Fruit fly (Drosophila melanogaster) whole organism, embryonic: Measurements from ENCODE around the gene CG12020.

Experiments
- Antp ChIP-seq: fragments of 200-800 bp; sonication (Bioruptor generic); optimal IDR thresholded peaks from 3 replicates; lab custom pipeline; 2016; ENCODE audit warnings: missing biosample characterization, missing genetic modification characterization
- BtbVII ChIP-seq: fragments of 200-800 bp; sonication (Bioruptor generic); optimal IDR thresholded peaks from 3 replicates; lab custom pipeline; 2017; ENCODE audit warnings: missing biosample characterization, mild to moderate bottlenecking, missing genetic modification characterization
- CG11093 ChIP-seq: fragments of 200-800 bp; sonication (Bioruptor generic); IDR thresholded peaks from 3 replicates; pipeline ENCODE4 v1.3.6; 2022; ENCODE audit warnings: missing biosample characterization, missing genetic modification characterization
- CG11247 ChIP-seq: fragments of 200-800 bp; sonication (Bioruptor generic); IDR thresholded peaks from 2 replicates; pipeline ENCODE4 v1.3.6; 2022; ENCODE audit warnings: missing biosample characterization, missing genetic modification characterization
- CG11456 ChIP-seq: fragments of 200-800 bp; sonication (Bioruptor generic); IDR thresholded peaks from 3 replicates; pipeline ENCODE4 v1.3.6; 2022; ENCODE audit warnings: missing biosample characterization, missing genetic modification characterization
- CG11695 ChIP-seq: fragments of 200-800 bp; sonication (Bioruptor generic); IDR thresholded peaks from 3 replicates; pipeline ENCODE4 v1.3.6; 2022; ENCODE audit warnings: missing biosample characterization, missing genetic modification characterization
- CG11696 ChIP-seq: fragments of 200-800 bp; sonication (Bioruptor generic); IDR thresholded peaks from 2 replicates; pipeline ENCODE4 v1.3.6; 2022; ENCODE audit warnings: missing biosample characterization, missing genetic modification characterization
- CG1233 ChIP-seq: fragments of 200-800 bp; sonication (Bioruptor generic); optimal IDR thresholded peaks from 4 replicates; lab custom pipeline; 2018; ENCODE audit warnings: missing biosample characterization, mild to moderate bottlenecking, missing genetic modification characterization
- CG12769 ChIP-seq: fragments of 200-800 bp; sonication (Bioruptor generic); optimal IDR thresholded peaks from 2 replicates; lab custom pipeline; 2019; ENCODE audit warnings: missing biosample characterization, mild to moderate bottlenecking, missing genetic modification characterization, moderate library complexity
- CG14014 ChIP-seq: fragments of 200-800 bp; sonication (Bioruptor generic); IDR thresholded peaks from 2 replicates; pipeline ENCODE4 v1.3.6; 2022; ENCODE audit warnings: missing biosample characterization, missing genetic modification characterization
- CG15011 ChIP-seq: fragments of 200-800 bp; sonication (Bioruptor generic); optimal IDR thresholded peaks from 3 replicates; lab custom pipeline; 2018; ENCODE audit warnings: missing biosample characterization, mild to moderate bottlenecking, missing genetic modification characterization
- CG1529 ChIP-seq: fragments of 200-800 bp; sonication (Bioruptor generic); optimal IDR thresholded peaks from 3 replicates; lab custom pipeline; 2018; ENCODE audit warnings: missing biosample characterization, missing genetic modification characterization
- CG15479 ChIP-seq: fragments of 200-800 bp; sonication (Bioruptor generic); optimal IDR thresholded peaks from 3 replicates; lab custom pipeline; 2019; ENCODE audit warnings: missing biosample characterization, mild to moderate bottlenecking, missing genetic modification characterization, moderate library complexity
- CG16813 ChIP-seq: fragments of 200-800 bp; sonication (Bioruptor generic); IDR thresholded peaks from 3 replicates; pipeline ENCODE4 v1.3.6; 2022; ENCODE audit warnings: missing biosample characterization, missing genetic modification characterization; ENCODE audit not compliant: partially characterized antibody
- CG16863 ChIP-seq: fragments of 200-800 bp; sonication (Bioruptor generic); optimal IDR thresholded peaks from 3 replicates; lab custom pipeline; 2016; ENCODE audit warnings: missing biosample characterization, missing genetic modification characterization
- CG17361 ChIP-seq: fragments of 200-800 bp; sonication (Bioruptor generic); IDR thresholded peaks from 3 replicates; pipeline ENCODE4 v1.3.6; 2022; ENCODE audit warnings: missing biosample characterization, missing genetic modification characterization
- CG2712 ChIP-seq: fragments of 200-800 bp; optimal IDR thresholded peaks from 3 replicates; lab custom pipeline; 2019; ENCODE audit warnings: missing biosample characterization, mild to moderate bottlenecking, missing genetic modification characterization, moderate library complexity
- CG3163 ChIP-seq: fragments of 200-800 bp; sonication (Bioruptor generic); optimal IDR thresholded peaks from 3 replicates; lab custom pipeline; 2016; ENCODE audit warnings: missing biosample characterization, missing genetic modification characterization
- CG33213 ChIP-seq: fragments of 200-800 bp; sonication (Bioruptor generic); optimal IDR thresholded peaks from 3 replicates; lab custom pipeline; 2016; ENCODE audit warnings: missing biosample characterization, missing genetic modification characterization
- CG8388 ChIP-seq: fragments of 200-800 bp; sonication (Bioruptor generic); optimal IDR thresholded peaks from 2 replicates; lab custom pipeline; 2019; ENCODE audit warnings: missing biosample characterization, mild to moderate bottlenecking, missing genetic modification characterization, moderate library complexity
- CG9817 ChIP-seq: fragments of 200-800 bp; sonication (Bioruptor generic); optimal IDR thresholded peaks from 2 replicates; lab custom pipeline; 2018; ENCODE audit warnings: missing biosample characterization, mild to moderate bottlenecking, missing genetic modification characterization, moderate library complexity
- CG9876 ChIP-seq: fragments of 200-800 bp; sonication (Bioruptor generic); optimal IDR thresholded peaks from 2 replicates; lab custom pipeline; 2016; ENCODE audit warnings: missing biosample characterization, missing genetic modification characterization
- CrebB ChIP-seq: fragments of 200-800 bp; sonication (Bioruptor generic); optimal IDR thresholded peaks from 3 replicates; lab custom pipeline; 2018; ENCODE audit warnings: missing biosample characterization, mild to moderate bottlenecking, missing genetic modification characterization
- Deaf1 ChIP-seq: fragments of 200-800 bp; optimal IDR thresholded peaks from 3 replicates; lab custom pipeline; 2019; ENCODE audit warnings: missing biosample characterization, mild to moderate bottlenecking, missing genetic modification characterization, moderate library complexity
- Doc3 ChIP-seq: fragments of 200-800 bp; sonication (Bioruptor generic); IDR thresholded peaks from 3 replicates; pipeline ENCODE4 v1.3.6; 2022; ENCODE audit warnings: missing biosample characterization, missing genetic modification characterization; ENCODE audit not compliant: partially characterized antibody
- HLHmδ ChIP-seq: fragments of 200-800 bp; sonication (Bioruptor generic); optimal IDR thresholded peaks from 2 replicates; lab custom pipeline; 2018; ENCODE audit warnings: missing biosample characterization, mild to moderate bottlenecking, missing genetic modification characterization, moderate library complexity
- Hmr ChIP-seq: fragments of 200-800 bp; sonication (Bioruptor generic); optimal IDR thresholded peaks from 3 replicates; lab custom pipeline; 2017; ENCODE audit warnings: mild to moderate bottlenecking, missing biosample characterization, missing genetic modification reagents, missing genetic modification characterization
- Hr39 ChIP-seq: fragments of >200 bp; optimal IDR thresholded peaks from 2 replicates; lab custom pipeline; 2017
- Mad ChIP-seq: fragments of 200-800 bp; sonication (Bioruptor generic); optimal IDR thresholded peaks from 2 replicates; lab custom pipeline; 2016; ENCODE audit warnings: missing biosample characterization, missing genetic modification characterization
- Med ChIP-seq: fragments of 200-800 bp; sonication (Bioruptor generic); peaks from one replicate; lab custom pipeline; 2016; ENCODE audit warnings: missing biosample characterization, missing genetic modification characterization, mild to moderate bottlenecking, inconsistent platforms, moderate library complexity
- Meics ChIP-seq: fragments of 200-800 bp; sonication (Bioruptor generic); optimal IDR thresholded peaks from 2 replicates; lab custom pipeline; 2017; ENCODE audit warnings: missing biosample characterization, mild to moderate bottlenecking, missing genetic modification characterization
- Nf-YC ChIP-seq: fragments of 200-800 bp; optimal IDR thresholded peaks from 3 replicates; lab custom pipeline; 2019; ENCODE audit warnings: missing biosample characterization, mild to moderate bottlenecking, missing genetic modification characterization, moderate library complexity
- Opbp ChIP-seq: fragments of 200-800 bp; sonication (Bioruptor generic); IDR thresholded peaks from 3 replicates; pipeline ENCODE4 v1.3.6; 2022; ENCODE audit warnings: missing biosample characterization, missing genetic modification characterization; ENCODE audit not compliant: partially characterized antibody
- Ravus ChIP-seq: fragments of 200-800 bp; sonication (Bioruptor generic); IDR thresholded peaks from 2 replicates; pipeline ENCODE4 v1.3.6; 2022; ENCODE audit warnings: missing biosample characterization, missing genetic modification characterization
- Rfx ChIP-seq: fragments of 200-800 bp; sonication (Bioruptor generic); IDR thresholded peaks from 2 replicates; pipeline ENCODE4 v1.3.6; 2022; ENCODE audit warnings: missing biosample characterization, missing genetic modification characterization
- ac ChIP-seq: fragments of 200-800 bp; sonication (Bioruptor generic); optimal IDR thresholded peaks from 3 replicates; lab custom pipeline; 2017; ENCODE audit warnings: missing biosample characterization, mild to moderate bottlenecking, missing genetic modification characterization
- bab2 ChIP-seq: fragments of 200-800 bp; sonication (Bioruptor generic); optimal IDR thresholded peaks from 2 replicates; lab custom pipeline; 2016; ENCODE audit warnings: missing biosample characterization, missing genetic modification characterization
- bsh ChIP-seq, 2 experiments: fragments of 200-800 bp; sonication (Bioruptor generic); optimal IDR thresholded peaks; 2 replicates each; lab custom pipeline; 2017 to 2018; ENCODE audit warnings: mild to moderate bottlenecking in 2 of 2, missing biosample characterization in 2 of 2, missing genetic modification characterization in 2 of 2, moderate library complexity in 1 of 2
- crp ChIP-seq, 2 experiments: fragments of 200-800 bp; sonication (Bioruptor generic); optimal IDR thresholded peaks; 2 replicates in 1 of 2; 3 replicates in 1 of 2; lab custom pipeline; 2017; ENCODE audit warnings: missing biosample characterization in 2 of 2, missing genetic modification characterization in 2 of 2, mild to moderate bottlenecking in 1 of 2, moderate library complexity in 1 of 2
- dpn ChIP-seq, 2 experiments: fragments of 200-800 bp; sonication (Bioruptor generic); optimal IDR thresholded peaks; 3 replicates each; lab custom pipeline; 2016; ENCODE audit warnings: missing biosample characterization in 2 of 2, missing genetic modification characterization in 2 of 2
- dysf ChIP-seq: fragments of 200-800 bp; sonication (Bioruptor generic); IDR thresholded peaks from 3 replicates; pipeline ENCODE4 v1.3.6; 2022; ENCODE audit warnings: missing biosample characterization, missing genetic modification characterization
- ewg ChIP-seq: fragments of 200-800 bp; sonication (Bioruptor generic); optimal IDR thresholded peaks from 3 replicates; lab custom pipeline; 2017; ENCODE audit warnings: mild to moderate bottlenecking, missing biosample characterization, missing genetic modification reagents, missing genetic modification characterization
- gce ChIP-seq: fragments of 200-800 bp; sonication (Bioruptor generic); IDR thresholded peaks from 3 replicates; pipeline ENCODE4 v1.3.6; 2022; ENCODE audit warnings: missing biosample characterization, missing genetic modification characterization
- grau ChIP-seq: fragments of 200-800 bp; optimal IDR thresholded peaks from 3 replicates; lab custom pipeline; 2019; ENCODE audit warnings: missing biosample characterization, mild to moderate bottlenecking, missing genetic modification characterization, moderate library complexity
- pita ChIP-seq: fragments of 200-800 bp; sonication (Bioruptor generic); optimal IDR thresholded peaks from 2 replicates; lab custom pipeline; 2017; ENCODE audit warnings: missing biosample characterization, mild to moderate bottlenecking, missing genetic modification characterization
- prd ChIP-seq, 3 experiments: fragments of >200 bp in 2 of 3; fragments of 200-800 bp in 1 of 3; sonication (Bioruptor generic) in 1 of 3; optimal IDR thresholded peaks in 2 of 3; IDR thresholded peaks in 1 of 3; 2 replicates in 2 of 3; 3 replicates in 1 of 3; pipeline versions ENCODE4 v1.3.6 to Lab custom; 2017 to 2022; ENCODE audit warnings: missing biosample characterization in 1 of 3, missing genetic modification characterization in 1 of 3
- sc ChIP-seq, 3 experiments: fragments of >200 bp in 2 of 3; fragments of 200-800 bp in 1 of 3; sonication (Bioruptor generic) in 1 of 3; optimal IDR thresholded peaks; 2 replicates in 2 of 3; 3 replicates in 1 of 3; lab custom pipeline; 2017; ENCODE audit warnings: mild to moderate bottlenecking in 1 of 3, missing biosample characterization in 1 of 3, missing genetic modification characterization in 1 of 3, missing genetic modification reagents in 1 of 3
- sna ChIP-seq: fragments of 200-800 bp; sonication (Bioruptor generic); IDR thresholded peaks from 2 replicates; pipeline ENCODE4 v1.3.6; 2022; ENCODE audit warnings: missing biosample characterization, missing genetic modification characterization; ENCODE audit not compliant: partially characterized antibody
- tin ChIP-seq: fragments of 200-800 bp; sonication (Bioruptor generic); optimal IDR thresholded peaks from 3 replicates; lab custom pipeline; 2016; ENCODE audit warnings: missing biosample characterization, missing genetic modification characterization
- vfl ChIP-seq: fragments of 200-800 bp; sonication (Bioruptor generic); optimal IDR thresholded peaks from 2 replicates; lab custom pipeline; 2016; ENCODE audit warnings: missing biosample characterization, missing genetic modification characterization

Gene CG12020

DNA sequence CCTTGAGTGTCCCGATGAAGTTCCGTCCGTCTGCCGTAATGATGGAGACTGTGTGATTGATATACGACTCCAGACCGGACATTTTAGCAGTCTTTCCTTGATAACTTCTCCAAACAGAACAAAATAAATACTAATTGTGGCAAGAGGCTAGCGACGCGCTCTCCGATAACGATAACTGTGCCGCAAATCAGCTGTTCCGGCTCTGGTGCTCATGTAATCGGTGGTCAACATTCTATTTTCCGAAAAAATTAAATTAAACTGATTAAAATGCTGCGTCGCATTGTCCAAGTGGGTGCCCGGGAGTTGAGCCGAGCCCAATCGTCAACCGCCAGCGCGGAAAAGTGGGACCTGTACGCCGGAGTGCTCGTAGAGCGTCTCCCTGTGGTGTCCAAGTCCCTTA, 19.9 kb upstream of the CG12020 start, which contains the start of the genes CG2021 and mRpL46 (continued):
- TF ChIP-seq bsh (GFP tag; optimal IDR thresholded peaks at IDR 0.05; lab: Kevin White, UChicago) (no peak), sna (GFP tag; lab: Robert Waterston, UW) (peak; percentile 48; the same call in 1 of the 2 replicates), Doc3 (GFP tag; lab: Robert Waterston, UW) (peak; percentile 43; the same call in 2 of the 3 replicates), CG9817 (tag; lab: Kevin White, UChicago) (no peak), Opbp (GFP tag; lab: Robert Waterston, UW) (peak; percentile 41; the same call in 2 of the 3 replicates), CG11456 (GFP tag; lab: Robert Waterston, UW) (no peak), CG16863 (GFP tag; lab: Kevin White, UChicago) (no peak), pita (GFP tag; lab: Kevin White, UChicago) (no peak), Mad (GFP tag; lab: Kevin White, UChicago) (no peak), sc (optimal IDR thresholded peaks at IDR 0.05; lab: Kevin White, UChicago) (no peak), sc (GFP tag; optimal IDR thresholded peaks at IDR 0.05; lab: Kevin White, UChicago) (no peak), ewg (GFP tag; lab: Kevin White, UChicago) (no peak), CG12769 (tag; lab: Kevin White, UChicago) (no peak), BtbVII (GFP tag; lab: Kevin White, UChicago) (no peak), Rfx (GFP tag; lab: Robert Waterston, UW) (no peak), CG2712 (tag; lab: Kevin White, UChicago) (no peak), CG11695 (GFP tag; lab: Robert Waterston, UW) (no peak), prd (optimal IDR thresholded peaks at IDR 0.05; lab: Kevin White, UChicago) (no peak), prd (GFP tag; IDR thresholded peaks at IDR 0.05; lab: Robert Waterston, UW) (no peak), dpn (GFP tag; optimal IDR thresholded peaks at IDR 0.05; lab: Kevin White, UChicago) (no peak), CG8388 (GFP tag; lab: Kevin White, UChicago) (no peak), bab2 (GFP tag; lab: Kevin White, UChicago) (no peak), CG11247 (GFP tag; lab: Robert Waterston, UW) (no peak), CG14014 (GFP tag; lab: Robert Waterston, UW) (no peak), Deaf1 (tag; lab: Kevin White, UChicago) (no peak), tin (GFP tag; lab: Kevin White, UChicago) (no peak), Hr39 (lab: Kevin White, UChicago) (no peak), CG15011 (GFP tag; lab: Kevin White, UChicago) (no peak), CG11093 (GFP tag; lab: Robert Waterston, UW) (no peak), Meics (GFP tag; lab: Kevin White, UChicago) (no peak), Nf-YC (tag; lab: Kevin White, UChicago) (no peak), CG15479 (GFP tag; lab: Kevin White, UChicago) (no peak), vfl (GFP tag; lab: Kevin White, UChicago) (no peak), CG9876 (GFP tag; lab: Kevin White, UChicago) (no peak), ac (GFP tag; lab: Kevin White, UChicago) (no peak), CG1529 (GFP tag; lab: Kevin White, UChicago) (no peak), CrebB (no peak), Med (GFP tag; lab: Kevin White, UChicago) (peak; percentile 59), grau (tag; lab: Kevin White, UChicago) (no peak), CG17361 (no peak), CG33213 (GFP tag; lab: Kevin White, UChicago) (no peak), dysf (GFP tag; lab: Robert Waterston, UW) (no peak), Antp (no peak), CG3163 (GFP tag; lab: Kevin White, UChicago) (no peak), Ravus (GFP tag; lab: Robert Waterston, UW) (no peak), HLHmδ (GFP tag; lab: Kevin White, UChicago) (no peak), CG1233 (GFP tag; lab: Kevin White, UChicago) (no peak), CG11696 (no peak), CG16813 (0 out of 3 replicates have a peak, but pooled peaks have one; percentile 14), gce (GFP tag; lab: Robert Waterston, UW) (no peak), crp (GFP tag; optimal IDR thresholded peaks at IDR 0.05; lab: Kevin White, UChicago) (peak in 1 of 2 experiments; percentile 86), Hmr (no peak)
